Worm (Caenorhabditis elegans): ENCODE measurements around the gene T01B7.9.
A peak's percentile ranks its signal among the peaks of the same experiment; 100 is the strongest.

T01B7.9 gene

DNA sequence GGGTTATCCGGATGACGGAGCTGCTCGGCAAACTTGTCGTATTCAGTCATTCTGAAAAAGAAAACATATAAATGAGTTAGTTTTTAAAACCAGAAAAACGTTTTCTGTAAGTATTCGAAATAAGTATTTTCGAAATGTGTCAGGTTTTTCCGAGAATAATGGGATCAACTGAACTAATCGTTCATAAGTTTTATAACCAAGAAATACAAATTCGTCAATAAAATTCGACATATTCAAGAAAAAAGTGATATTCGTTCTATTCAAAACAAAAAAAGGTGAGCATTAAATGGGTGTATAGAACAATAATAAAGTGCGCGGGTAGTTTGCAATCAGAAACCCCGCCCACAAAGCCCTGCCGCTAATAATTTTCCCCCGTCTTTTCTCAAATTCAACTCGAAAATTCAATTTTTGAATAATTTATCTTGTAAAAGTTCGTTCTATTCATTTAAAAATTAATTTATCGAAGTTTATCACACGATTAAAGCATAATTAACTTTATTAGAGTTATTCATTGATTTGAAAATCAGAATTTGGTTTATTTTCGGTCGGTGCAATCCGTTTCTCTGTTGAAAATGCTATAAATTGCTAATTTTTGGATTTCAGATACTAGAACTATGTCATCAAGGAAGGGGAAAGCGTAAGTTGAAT lies 10.2 kb downstream of the T01B7.9 start, which contains the start of the genes cyn-11 and T01B7.5:
Gene cyn-11, minus strand, starts transcription at position 51 of the 648 bp plus-strand sequence.
Gene T01B7.5, plus strand, starts transcription at position 598 of the 648 bp plus-strand sequence.
- TF ChIP-seq hlh-11 (tag; optimal IDR thresholded peaks at IDR 0.05) = peak; percentile 12
- TF ChIP-seq nhr-6 (tag; optimal IDR thresholded peaks at IDR 0.05) = no peak
- TF ChIP-seq F44E2.7 (GFP tag; IDR thresholded peaks at IDR 0.05) = no peak
- TF ChIP-seq zip-2 (tag; optimal IDR thresholded peaks at IDR 0.05) = no peak
- peak in 1 of 2 experiments; percentile 55 for TF ChIP-seq lsy-2 (tag; optimal IDR thresholded peaks at IDR 0.05)
- TF ChIP-seq lin-38 (GFP tag; IDR thresholded peaks at IDR 0.05) = peak; percentile 32; the same call in 1 of the 2 replicates
- TF ChIP-seq lin-39 (tag; optimal IDR thresholded peaks at IDR 0.05) = no peak
- no peak for TF ChIP-seq snpc-1.2 (GFP tag; IDR thresholded peaks at IDR 0.05)
- TF ChIP-seq ztf-11 (tag; optimal IDR thresholded peaks at IDR 0.05) = no peak
- TF ChIP-seq nhr-28 (tag; optimal IDR thresholded peaks at IDR 0.05) = peak; percentile 18
- peak; percentile 39 for TF ChIP-seq mep-1 (tag; optimal IDR thresholded peaks at IDR 0.05)
- TF ChIP-seq unc-130 (GFP tag; optimal IDR thresholded peaks at IDR 0.05) = no peak
- TF ChIP-seq mxl-2 (GFP tag; conservative IDR thresholded peaks at IDR 0.05) = no peak
- TF ChIP-seq hlh-30 (tag; optimal IDR thresholded peaks at IDR 0.05; ENCODE audit: insufficient read depth) = peak; percentile 1
- peak; percentile 56 for TF ChIP-seq mes-2 (tag; optimal IDR thresholded peaks at IDR 0.05; ENCODE audit: poor library complexity, severe bottlenecking)
- TF ChIP-seq dpl-1 (GFP tag; optimal IDR thresholded peaks at IDR 0.05) = peak; percentile 25

DNA sequence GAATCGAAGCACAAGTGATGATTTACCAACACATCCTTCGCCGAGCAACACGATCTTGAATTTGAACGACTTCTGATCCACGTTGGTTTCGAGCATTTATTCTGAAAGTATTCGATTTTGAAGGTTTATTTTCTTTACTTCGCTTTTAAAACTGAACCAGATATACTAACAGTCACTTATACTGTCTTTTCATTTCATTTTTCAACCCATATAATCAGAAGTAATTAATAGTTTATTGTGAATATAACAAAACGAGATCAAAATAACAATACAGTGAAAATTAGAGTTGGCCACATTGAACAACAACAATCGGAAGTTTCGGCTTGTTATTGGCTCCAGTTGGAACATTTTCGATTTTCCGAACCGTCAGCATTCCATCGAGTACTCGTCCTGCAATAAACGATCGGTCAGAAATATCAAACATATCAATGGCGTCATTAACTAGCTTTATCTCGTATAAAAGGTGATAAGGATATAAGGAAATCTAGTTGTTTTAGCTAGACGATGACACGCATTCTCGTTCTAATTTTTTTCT lies 11.6 kb downstream of the T01B7.9 start, which contains the start of the genes rab-21 and T01B7.13:
Gene rab-21, minus strand, starts transcription at position 101 of the 535 bp plus-strand sequence.
Gene T01B7.13, plus strand, starts transcription at position 485 of the 535 bp plus-strand sequence.
- TF ChIP-seq dmd-8 (GFP tag; IDR thresholded peaks at IDR 0.05) (no peak), attf-4 (tag; optimal IDR thresholded peaks at IDR 0.05) (no peak), mxl-3 (GFP tag; optimal IDR thresholded peaks at IDR 0.05) (no peak), Y105C5A.15 (GFP tag; IDR thresholded peaks at IDR 0.05) (no peak), lin-15B (tag; optimal IDR thresholded peaks at IDR 0.05) (no peak), mxl-2 (GFP tag; conservative IDR thresholded peaks at IDR 0.05) (no peak), F49E8.2 (tag; optimal IDR thresholded peaks at IDR 0.05; ENCODE audit: borderline replicate concordance) (no peak), snpc-4 (tag; optimal IDR thresholded peaks at IDR 0.05) (no peak), nhr-111 (GFP tag; optimal IDR thresholded peaks at IDR 0.05) (no peak), T20F7.1 (GFP tag; optimal IDR thresholded peaks at IDR 0.05) (no peak)

DNA sequence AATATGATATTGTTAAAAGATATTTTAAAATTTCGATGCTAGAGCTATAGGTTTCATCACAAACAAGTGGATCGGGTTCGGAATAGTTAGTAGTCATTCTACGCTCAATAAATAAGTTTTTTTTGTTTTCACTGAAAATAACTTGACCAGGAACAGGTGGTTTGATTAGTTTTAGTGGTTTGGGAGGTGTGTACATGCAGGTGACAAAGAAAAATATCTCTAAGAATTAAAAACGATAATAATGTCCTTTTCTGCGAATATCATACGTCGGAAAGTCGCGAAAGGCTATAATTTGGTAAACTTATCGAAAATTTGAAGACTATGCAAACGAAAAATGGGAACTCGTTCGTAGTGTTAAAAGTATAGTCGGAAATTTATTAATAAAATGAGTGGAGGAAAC lies 16.3 kb downstream of the T01B7.9 start, which contains the start of gene srg-15:
Gene srg-15, minus strand, starts transcription at position 101 of the 400 bp plus-strand sequence.
- TF ChIP-seq arid-1 (GFP tag; conservative IDR thresholded peaks at IDR 0.05) (no peak), dpl-1 (GFP tag; optimal IDR thresholded peaks at IDR 0.05) (no peak), daf-8 (GFP tag; IDR thresholded peaks at IDR 0.05) (no peak), nhr-41 (GFP tag; IDR thresholded peaks at IDR 0.05) (no peak), nhr-11 (tag; optimal IDR thresholded peaks at IDR 0.05) (no peak)

ce11 chrII:8707024-8707423 lies 19.6 kb downstream of the T01B7.9 start, which contains the start of gene cup-16:
TSS of gene cup-16 (plus strand) at chrII:8707155.
- TF ChIP-seq lsy-2 (tag; optimal IDR thresholded peaks at IDR 0.05) = peak in 1 of 2 experiments; percentile 36
- TF ChIP-seq daf-16 (GFP tag; optimal IDR thresholded peaks at IDR 0.05) = peak in 1 of 2 experiments; percentile 25
- TF ChIP-seq daf-16 (tag; optimal IDR thresholded peaks at IDR 0.05) = no peak
- TF ChIP-seq ZK337.2 (GFP tag; IDR thresholded peaks at IDR 0.05) = no peak
- TF ChIP-seq nhr-11 (tag; optimal IDR thresholded peaks at IDR 0.05) = peak; percentile 71
- TF ChIP-seq Y48G9A.11 (GFP tag; IDR thresholded peaks at IDR 0.05) = no peak
- no peak for TF ChIP-seq skn-1 (tag; optimal IDR thresholded peaks at IDR 0.05)
- TF ChIP-seq duxl-1 (tag; optimal IDR thresholded peaks at IDR 0.05; ENCODE audit: poor library complexity) = no peak
- no peak for TF ChIP-seq nhr-77 (tag; optimal IDR thresholded peaks at IDR 0.05)
- TF ChIP-seq arid-1 (GFP tag; conservative IDR thresholded peaks at IDR 0.05) = no peak
- TF ChIP-seq hlh-30 (tag; optimal IDR thresholded peaks at IDR 0.05; ENCODE audit: insufficient read depth) = peak; percentile 74
- peak; percentile 55 for TF ChIP-seq hlh-11 (tag; optimal IDR thresholded peaks at IDR 0.05)
- peak in 1 of 2 experiments; percentile 71 for TF ChIP-seq unc-62 (GFP tag; optimal IDR thresholded peaks at IDR 0.05 in 1 of 2)
- TF ChIP-seq unc-62 (tag; optimal IDR thresholded peaks at IDR 0.05) = no peak

Measured in whole organism, L4 larva.